Worm (Caenorhabditis elegans): Measurements from ENCODE around the gene C01G6.4.

ce11 chrII:9258034-9258556 is 14.7 kb downstream of the C01G6.4 start:
- TF ChIP-seq dpff-1 (tag; optimal IDR thresholded peaks at IDR 0.05) (no peak), hsf-1 (GFP tag; IDR thresholded peaks at IDR 0.05) (no peak), pbrm-1 (GFP tag; IDR thresholded peaks at IDR 0.05) (no peak), chd-7 (tag; optimal IDR thresholded peaks at IDR 0.05) (no peak), F22D6.2 (tag; optimal IDR thresholded peaks at IDR 0.05) (no peak), bed-2 (GFP tag; IDR thresholded peaks at IDR 0.05) (no peak)
